Fruit fly (Drosophila melanogaster) whole organism, embryonic: ENCODE data around the gene Elba2.

Experiments used
- Aef1 ChIP-seq: fragments of 200-800 bp; sonication (Bioruptor generic); IDR thresholded peaks from 3 replicates; pipeline ENCODE4 v1.3.6; 2022; ENCODE audit warnings: missing biosample characterization, missing genetic modification characterization
- Antp ChIP-seq: fragments of 200-800 bp; sonication (Bioruptor generic); optimal IDR thresholded peaks from 3 replicates; lab custom pipeline; 2016; ENCODE audit warnings: missing biosample characterization, missing genetic modification characterization
- B-H2 ChIP-seq: fragments of 200-800 bp; sonication (Bioruptor generic); optimal IDR thresholded peaks from 2 replicates; lab custom pipeline; 2018; ENCODE audit warnings: missing biosample characterization, mild to moderate bottlenecking, missing genetic modification characterization
- Bdp1 ChIP-seq: fragments of 200-800 bp; sonication (Bioruptor generic); optimal IDR thresholded peaks from 3 replicates; lab custom pipeline; 2016; ENCODE audit warnings: missing biosample characterization, missing genetic modification characterization
- CG10979 ChIP-seq: fragments of 200-800 bp; sonication (Bioruptor generic); optimal IDR thresholded peaks from 2 replicates; lab custom pipeline; 2018; ENCODE audit warnings: missing biosample characterization, mild to moderate bottlenecking, missing genetic modification characterization, moderate library complexity
- CG12104 ChIP-seq: fragments of 200-800 bp; sonication (Bioruptor generic); optimal IDR thresholded peaks from 3 replicates; lab custom pipeline; 2016; ENCODE audit warnings: missing biosample characterization, missing genetic modification characterization
- CG1233 ChIP-seq: fragments of 200-800 bp; sonication (Bioruptor generic); optimal IDR thresholded peaks from 4 replicates; lab custom pipeline; 2018; ENCODE audit warnings: missing biosample characterization, mild to moderate bottlenecking, missing genetic modification characterization
- CG13775 ChIP-seq: fragments of 200-800 bp; sonication (Bioruptor generic); optimal IDR thresholded peaks from 3 replicates; lab custom pipeline; 2017; ENCODE audit warnings: missing biosample characterization, mild to moderate bottlenecking, missing genetic modification characterization
- CG14860 ChIP-seq: fragments of 200-800 bp; sonication (Bioruptor generic); IDR thresholded peaks from 3 replicates; pipeline ENCODE4 v1.3.6; 2022; ENCODE audit warnings: missing biosample characterization, missing genetic modification characterization; ENCODE audit not compliant: partially characterized antibody
- CG17328 ChIP-seq: fragments of 200-800 bp; sonication (Bioruptor generic); IDR thresholded peaks from 2 replicates; pipeline ENCODE4 v1.3.6; 2022; ENCODE audit warnings: missing biosample characterization, missing genetic modification characterization
- CG17359 ChIP-seq: fragments of 200-800 bp; sonication (Bioruptor generic); optimal IDR thresholded peaks from 3 replicates; lab custom pipeline; 2018; ENCODE audit warnings: missing biosample characterization, mild to moderate bottlenecking, missing genetic modification characterization, moderate library complexity
- CG17802 ChIP-seq: fragments of 200-800 bp; sonication (Bioruptor generic); optimal IDR thresholded peaks from 2 replicates; lab custom pipeline; 2018; ENCODE audit warnings: missing biosample characterization, mild to moderate bottlenecking, missing genetic modification characterization, moderate library complexity
- CG18476 ChIP-seq: fragments of 200-800 bp; sonication (Bioruptor generic); optimal IDR thresholded peaks from 2 replicates; lab custom pipeline; 2016; ENCODE audit warnings: missing biosample characterization, mild to moderate bottlenecking, missing genetic modification characterization
- CG18764 ChIP-seq: fragments of 200-800 bp; sonication (Bioruptor generic); optimal IDR thresholded peaks from 3 replicates; lab custom pipeline; 2016; ENCODE audit warnings: missing biosample characterization, missing genetic modification characterization
- CG2199 ChIP-seq: fragments of 200-800 bp; sonication (Bioruptor generic); IDR thresholded peaks from 3 replicates; pipeline ENCODE4 v1.3.6; 2022; ENCODE audit warnings: missing biosample characterization, missing genetic modification characterization
- CG31365 ChIP-seq: fragments of 200-800 bp; sonication (Bioruptor generic); optimal IDR thresholded peaks from 2 replicates; lab custom pipeline; 2018; ENCODE audit warnings: missing biosample characterization, mild to moderate bottlenecking, missing genetic modification characterization
- CG34224 ChIP-seq: fragments of 200-800 bp; sonication (Bioruptor generic); IDR thresholded peaks from 3 replicates; pipeline ENCODE4 v1.3.6; 2022; ENCODE audit warnings: missing biosample characterization, missing genetic modification characterization; ENCODE audit not compliant: partially characterized antibody
- CG4328 ChIP-seq: fragments of 200-800 bp; sonication (Bioruptor generic); optimal IDR thresholded peaks from 3 replicates; lab custom pipeline; 2017; ENCODE audit warnings: missing biosample characterization, missing genetic modification reagents, missing genetic modification characterization
- CG43689 ChIP-seq: fragments of 200-800 bp; sonication (Bioruptor generic); IDR thresholded peaks from 2 replicates; pipeline ENCODE4 v1.3.6; 2022; ENCODE audit warnings: missing biosample characterization, missing genetic modification characterization
- CG6689 ChIP-seq: fragments of 200-800 bp; sonication (Bioruptor generic); IDR thresholded peaks from 2 replicates; pipeline ENCODE4 v1.3.6; 2022; ENCODE audit warnings: missing biosample characterization, missing genetic modification characterization
- CG6791 ChIP-seq: fragments of 200-800 bp; sonication (Bioruptor generic); IDR thresholded peaks from 3 replicates; pipeline ENCODE4 v1.3.6; 2022; ENCODE audit warnings: missing biosample characterization, missing genetic modification characterization; ENCODE audit not compliant: partially characterized antibody
- CG7987 ChIP-seq: fragments of 200-800 bp; sonication (Bioruptor generic); optimal IDR thresholded peaks from 2 replicates; lab custom pipeline; 2018; ENCODE audit warnings: missing biosample characterization, mild to moderate bottlenecking, missing genetic modification characterization, moderate library complexity
- CG9437 ChIP-seq: fragments of 200-800 bp; sonication (Bioruptor generic); optimal IDR thresholded peaks from 2 replicates; lab custom pipeline; 2018; ENCODE audit warnings: missing biosample characterization, mild to moderate bottlenecking, missing genetic modification characterization
- CTCF ChIP-seq: fragments of 200-800 bp; sonication (Bioruptor generic); optimal IDR thresholded peaks from 2 replicates; lab custom pipeline; 2017; ENCODE audit warnings: missing biosample characterization, mild to moderate bottlenecking, missing genetic modification characterization, moderate library complexity
- Dll ChIP-seq: fragments of 200-800 bp; sonication (Bioruptor generic); IDR thresholded peaks from 4 replicates; pipeline ENCODE4 v1.3.6; 2022; ENCODE audit warnings: missing biosample characterization, missing genetic modification characterization; ENCODE audit not compliant: partially characterized antibody
- Doc3 ChIP-seq: fragments of 200-800 bp; sonication (Bioruptor generic); IDR thresholded peaks from 3 replicates; pipeline ENCODE4 v1.3.6; 2022; ENCODE audit warnings: missing biosample characterization, missing genetic modification characterization; ENCODE audit not compliant: partially characterized antibody
- Dp ChIP-seq: fragments of 200-800 bp; sonication (Bioruptor generic); optimal IDR thresholded peaks from 2 replicates; lab custom pipeline; 2018; ENCODE audit warnings: missing biosample characterization, mild to moderate bottlenecking, missing genetic modification characterization, moderate library complexity
- Elba2 ChIP-seq: fragments of 200-800 bp; sonication (Bioruptor generic); optimal IDR thresholded peaks from 3 replicates; lab custom pipeline; 2016; ENCODE audit warnings: missing biosample characterization, missing genetic modification characterization
- Ets65A ChIP-seq: fragments of 200-800 bp; sonication (Bioruptor generic); peaks from one replicate; lab custom pipeline; 2016; ENCODE audit warnings: missing biosample characterization, missing genetic modification characterization
- Fer2 ChIP-seq: fragments of 200-800 bp; sonication (Bioruptor generic); optimal IDR thresholded peaks from 2 replicates; lab custom pipeline; 2018; ENCODE audit warnings: missing biosample characterization, mild to moderate bottlenecking, missing genetic modification characterization, moderate library complexity
- HLH4C ChIP-seq: fragments of 200-800 bp; sonication (Bioruptor generic); IDR thresholded peaks from 3 replicates; pipeline ENCODE4 v1.3.6; 2022; ENCODE audit warnings: missing biosample characterization, missing genetic modification characterization; ENCODE audit not compliant: partially characterized antibody
- HmgZ ChIP-seq: fragments of 200-800 bp; sonication (Bioruptor generic); optimal IDR thresholded peaks from 2 replicates; lab custom pipeline; 2018; ENCODE audit warnings: missing biosample characterization, mild to moderate bottlenecking, missing genetic modification characterization
- Lhr ChIP-seq: fragments of 200-800 bp; sonication (Bioruptor generic); optimal IDR thresholded peaks from 3 replicates; lab custom pipeline; 2017; ENCODE audit warnings: mild to moderate bottlenecking, missing biosample characterization, missing genetic modification reagents, missing genetic modification characterization
- Lim3 ChIP-seq: fragments of 200-800 bp; sonication (Bioruptor generic); IDR thresholded peaks from 2 replicates; pipeline ENCODE4 v1.3.6; 2022; ENCODE audit warnings: missing biosample characterization, missing genetic modification characterization
- Opbp ChIP-seq: fragments of 200-800 bp; sonication (Bioruptor generic); IDR thresholded peaks from 3 replicates; pipeline ENCODE4 v1.3.6; 2022; ENCODE audit warnings: missing biosample characterization, missing genetic modification characterization; ENCODE audit not compliant: partially characterized antibody
- Pdp1 ChIP-seq, 2 experiments: fragments of 200-800 bp; sonication (Bioruptor generic); optimal IDR thresholded peaks; 3 replicates each; lab custom pipeline; 2016; ENCODE audit warnings: missing biosample characterization in 2 of 2, missing genetic modification characterization in 2 of 2, mild to moderate bottlenecking in 1 of 2, moderate library complexity in 1 of 2
- az2 ChIP-seq: fragments of 200-800 bp; sonication (Bioruptor generic); optimal IDR thresholded peaks from 3 replicates; lab custom pipeline; 2016; ENCODE audit warnings: missing biosample characterization, missing genetic modification characterization
- bab2 ChIP-seq: fragments of 200-800 bp; sonication (Bioruptor generic); optimal IDR thresholded peaks from 2 replicates; lab custom pipeline; 2016; ENCODE audit warnings: missing biosample characterization, missing genetic modification characterization
- cas ChIP-seq: fragments of 200-800 bp; sonication (Bioruptor generic); IDR thresholded peaks from 2 replicates; pipeline ENCODE4 v1.3.6; 2022; ENCODE audit warnings: missing biosample characterization, missing genetic modification characterization
- chn ChIP-seq: fragments of 200-800 bp; sonication (Bioruptor generic); optimal IDR thresholded peaks from 2 replicates; lab custom pipeline; 2016; ENCODE audit warnings: missing biosample characterization, missing genetic modification characterization
- crp ChIP-seq, 2 experiments: fragments of 200-800 bp; sonication (Bioruptor generic); optimal IDR thresholded peaks; 2 replicates in 1 of 2; 3 replicates in 1 of 2; lab custom pipeline; 2017; ENCODE audit warnings: missing biosample characterization in 2 of 2, missing genetic modification characterization in 2 of 2, mild to moderate bottlenecking in 1 of 2, moderate library complexity in 1 of 2
- pan ChIP-seq, 4 experiments: fragments of >200 bp in 3 of 4; fragments of 200-800 bp in 1 of 4; sonication (Bioruptor generic) in 1 of 4; optimal IDR thresholded peaks in 3 of 4; IDR thresholded peaks in 1 of 4; 2 replicates each; pipeline versions ENCODE4 v1.3.6 to Lab custom; 2017 to 2022; ENCODE audit warnings: missing biosample characterization in 2 of 4, missing genetic modification characterization in 2 of 4, mixed read lengths in 1 of 4
- pzg ChIP-seq: fragments of 200-800 bp; sonication (Bioruptor generic); optimal IDR thresholded peaks from 3 replicates; lab custom pipeline; 2018; ENCODE audit warnings: missing biosample characterization, mild to moderate bottlenecking, missing genetic modification characterization, moderate library complexity
- rib ChIP-seq: fragments of 200-800 bp; sonication (Bioruptor generic); IDR thresholded peaks from 2 replicates; pipeline ENCODE4 v1.3.6; 2022; ENCODE audit warnings: missing biosample characterization, missing genetic modification characterization
- shn ChIP-seq: fragments of 200-800 bp; sonication (Bioruptor generic); optimal IDR thresholded peaks from 3 replicates; lab custom pipeline; 2016; ENCODE audit warnings: missing biosample characterization, missing genetic modification characterization
- unc-4 ChIP-seq: fragments of 200-800 bp; sonication (Bioruptor generic); IDR thresholded peaks from 2 replicates; pipeline ENCODE4 v1.3.6; 2022; ENCODE audit warnings: missing biosample characterization, missing genetic modification characterization; ENCODE audit not compliant: partially characterized antibody
- zen2 ChIP-seq: fragments of 200-800 bp; sonication (Bioruptor generic); IDR thresholded peaks from 3 replicates; pipeline ENCODE4 v1.3.6; 2022; ENCODE audit warnings: missing biosample characterization, missing genetic modification characterization; ENCODE audit not compliant: partially characterized antibody
- zf30C ChIP-seq: fragments of 200-800 bp; sonication (Bioruptor generic); optimal IDR thresholded peaks from 3 replicates; lab custom pipeline; 2018; ENCODE audit warnings: missing biosample characterization, mild to moderate bottlenecking, missing genetic modification characterization
- zfh2 ChIP-seq: fragments of 200-800 bp; sonication (Bioruptor generic); optimal IDR thresholded peaks from 2 replicates; lab custom pipeline; 2016; ENCODE audit warnings: missing biosample characterization, missing genetic modification characterization

The Elba2 gene

dm6 chr2L:2585285-2585684 lies 7.8 kb downstream of the Elba2 start, which contains the start of gene Drp1 (continued):
- TF ChIP-seq CG17802 (peak; percentile 28), rib (GFP tag; lab: Robert Waterston, UW) (peak; percentile 92), shn (GFP tag; lab: Kevin White, UChicago) (peak; percentile 41), CG14860 (GFP tag; lab: Robert Waterston, UW) (peak; percentile 35; the same call in 1 of the 3 replicates), zf30C (GFP tag; lab: Kevin White, UChicago) (peak; percentile 7), CG17328 (GFP tag; lab: Robert Waterston, UW) (peak; percentile 27; the same call in 1 of the 2 replicates), CG12104 (no peak), az2 (GFP tag; lab: Kevin White, UChicago) (peak; percentile 14), Pdp1 (GFP tag; optimal IDR thresholded peaks at IDR 0.05; lab: Kevin White, UChicago) (peak in 1 of 2 experiments; percentile 41), Elba2 (peak; percentile 57), Dp (GFP tag; lab: Kevin White, UChicago) (peak; percentile 98), HLH4C (GFP tag; lab: Robert Waterston, UW) (peak; percentile 57), cas (peak; percentile 35; the same call in 1 of the 2 replicates), Opbp (GFP tag; lab: Robert Waterston, UW) (peak; percentile 83), Lim3 (GFP tag; lab: Robert Waterston, UW) (no peak), CG4328 (GFP tag; lab: Kevin White, UChicago) (no peak), CG18764 (GFP tag; lab: Kevin White, UChicago) (peak; percentile 26), B-H2 (GFP tag; lab: Kevin White, UChicago) (peak; percentile 71), Dll (peak; percentile 59; the same call in 3 of the 4 replicates), Lhr (GFP tag; lab: Kevin White, UChicago) (peak; percentile 91), zfh2 (GFP tag; lab: Kevin White, UChicago) (peak; percentile 71), CG7987 (GFP tag; lab: Kevin White, UChicago) (peak; percentile 63), CG18476 (GFP tag; lab: Kevin White, UChicago) (no peak), CG2199 (GFP tag; lab: Robert Waterston, UW) (0 out of 3 replicates have a peak, but pooled peaks have one; percentile 48), CG1233 (GFP tag; lab: Kevin White, UChicago) (peak; percentile 6), CG13775 (peak; percentile 15), Aef1 (peak; percentile 36; the same call in 2 of the 3 replicates), pzg (peak; percentile 98), CG10979 (tag; lab: Kevin White, UChicago) (no peak), bab2 (peak; percentile 63), CG34224 (GFP tag; lab: Robert Waterston, UW) (peak; percentile 63), Doc3 (GFP tag; lab: Robert Waterston, UW) (peak; percentile 39; the same call in 2 of the 3 replicates), CG6689 (GFP tag; lab: Robert Waterston, UW) (no peak), CG6791 (GFP tag; lab: Robert Waterston, UW) (peak; percentile 80), Ets65A (GFP tag; lab: Kevin White, UChicago) (peak; percentile 90), unc-4 (GFP tag; lab: Robert Waterston, UW) (peak; percentile 73), Fer2 (no peak), chn (peak; percentile 53), pan (optimal IDR thresholded peaks at IDR 0.05; lab: Kevin White, UChicago) (no peak), pan (GFP tag; optimal IDR thresholded peaks at IDR 0.05 in 1 of 2, IDR thresholded peaks at IDR 0.05 in 1 of 2) (peak in 1 of 2 experiments; percentile 51), crp (GFP tag; optimal IDR thresholded peaks at IDR 0.05; lab: Kevin White, UChicago) (peak in 1 of 2 experiments; percentile 71), Antp (GFP tag; lab: Kevin White, UChicago) (peak; percentile 61), CG31365 (no peak), CG17359 (tag; lab: Kevin White, UChicago) (peak; percentile 24), CG9437 (GFP tag; lab: Kevin White, UChicago) (no peak), zen2 (peak; percentile 61; the same call in 2 of the 3 replicates), CG43689 (no peak), Bdp1 (GFP tag; lab: Kevin White, UChicago) (peak; percentile 28), CTCF (GFP tag; lab: Kevin White, UChicago) (peak; percentile 93), HmgZ (tag; lab: Kevin White, UChicago) (peak; percentile 69)
